Fruit fly (Drosophila melanogaster) whole organism, embryonic: ENCODE results near the gene Best2.

ENCODE experiments used
- BtbVII ChIP-seq: fragments of 200-800 bp; sonication (Bioruptor generic); optimal IDR thresholded peaks from 3 replicates; lab custom pipeline; 2017; ENCODE audit warnings: missing biosample characterization, mild to moderate bottlenecking, missing genetic modification characterization
- CG10209 ChIP-seq: fragments of 200-800 bp; sonication (Bioruptor generic); optimal IDR thresholded peaks from 3 replicates; lab custom pipeline; 2017; ENCODE audit warnings: missing biosample characterization, mild to moderate bottlenecking, missing genetic modification characterization, missing genetic modification reagents
- CG10274 ChIP-seq: fragments of 200-800 bp; sonication (Bioruptor generic); optimal IDR thresholded peaks from 3 replicates; lab custom pipeline; 2017; ENCODE audit warnings: missing biosample characterization, mild to moderate bottlenecking, missing genetic modification characterization
- CG11560 ChIP-seq: fragments of 200-800 bp; sonication (Bioruptor generic); IDR thresholded peaks from 3 replicates; pipeline ENCODE4 v1.3.6; 2022; ENCODE audit warnings: missing biosample characterization, missing genetic modification characterization
- CG11723 ChIP-seq: fragments of 200-800 bp; sonication (Bioruptor generic); optimal IDR thresholded peaks from 2 replicates; lab custom pipeline; 2017; ENCODE audit warnings: missing biosample characterization, mild to moderate bottlenecking, missing genetic modification characterization
- CG15269 ChIP-seq: fragments of 200-800 bp; sonication (Bioruptor generic); optimal IDR thresholded peaks from 2 replicates; lab custom pipeline; 2018; ENCODE audit warnings: missing biosample characterization, mild to moderate bottlenecking, missing genetic modification characterization, moderate library complexity
- CG16813 ChIP-seq: fragments of 200-800 bp; sonication (Bioruptor generic); IDR thresholded peaks from 3 replicates; pipeline ENCODE4 v1.3.6; 2022; ENCODE audit warnings: missing biosample characterization, missing genetic modification characterization; ENCODE audit not compliant: partially characterized antibody
- CG17359 ChIP-seq: fragments of 200-800 bp; sonication (Bioruptor generic); optimal IDR thresholded peaks from 3 replicates; lab custom pipeline; 2018; ENCODE audit warnings: missing biosample characterization, mild to moderate bottlenecking, missing genetic modification characterization, moderate library complexity
- CG1792 ChIP-seq: fragments of 200-800 bp; sonication (Bioruptor generic); optimal IDR thresholded peaks from 2 replicates; lab custom pipeline; 2016; ENCODE audit warnings: missing biosample characterization, missing genetic modification characterization
- CG18262 ChIP-seq: fragments of 200-800 bp; optimal IDR thresholded peaks from 3 replicates; lab custom pipeline; 2019; ENCODE audit warnings: missing biosample characterization, mild to moderate bottlenecking, missing genetic modification characterization, moderate library complexity
- CG2202 ChIP-seq: fragments of 200-800 bp; sonication (Bioruptor generic); optimal IDR thresholded peaks from 2 replicates; lab custom pipeline; 2018; ENCODE audit warnings: missing biosample characterization, mild to moderate bottlenecking, missing genetic modification characterization
- CG4282 ChIP-seq: fragments of 200-800 bp; sonication (Bioruptor generic); optimal IDR thresholded peaks from 2 replicates; lab custom pipeline; 2016; ENCODE audit warnings: missing biosample characterization, missing genetic modification characterization
- CG7987 ChIP-seq: fragments of 200-800 bp; sonication (Bioruptor generic); optimal IDR thresholded peaks from 2 replicates; lab custom pipeline; 2018; ENCODE audit warnings: missing biosample characterization, mild to moderate bottlenecking, missing genetic modification characterization, moderate library complexity
- CoRest ChIP-seq: fragments of 200-800 bp; sonication (Bioruptor generic); optimal IDR thresholded peaks from 3 replicates; lab custom pipeline; 2018; ENCODE audit warnings: missing biosample characterization, mild to moderate bottlenecking, missing genetic modification characterization, moderate library complexity
- D19B ChIP-seq: fragments of 200-800 bp; sonication (Bioruptor generic); optimal IDR thresholded peaks from 2 replicates; lab custom pipeline; 2017; ENCODE audit warnings: missing biosample characterization, mild to moderate bottlenecking, missing genetic modification characterization
- Dll ChIP-seq: fragments of 200-800 bp; sonication (Bioruptor generic); IDR thresholded peaks from 4 replicates; pipeline ENCODE4 v1.3.6; 2022; ENCODE audit warnings: missing biosample characterization, missing genetic modification characterization; ENCODE audit not compliant: partially characterized antibody
- ERR ChIP-seq: fragments of 200-800 bp; sonication (Bioruptor generic); optimal IDR thresholded peaks from 2 replicates; lab custom pipeline; 2016; ENCODE audit warnings: missing biosample characterization, missing genetic modification characterization
- Fer3 ChIP-seq: fragments of 200-800 bp; sonication (Bioruptor generic); optimal IDR thresholded peaks from 2 replicates; lab custom pipeline; 2018; ENCODE audit warnings: missing biosample characterization, mild to moderate bottlenecking, missing genetic modification characterization, moderate library complexity
- Hand ChIP-seq: fragments of 200-800 bp; sonication (Bioruptor generic); optimal IDR thresholded peaks from 2 replicates; lab custom pipeline; 2017; ENCODE audit warnings: mild to moderate bottlenecking, missing biosample characterization, missing genetic modification reagents, missing genetic modification characterization
- Neu2 ChIP-seq: fragments of 200-800 bp; sonication (Bioruptor generic); optimal IDR thresholded peaks from 3 replicates; lab custom pipeline; 2016; ENCODE audit warnings: missing biosample characterization, missing genetic modification characterization, borderline replicate concordance
- Nf-YA ChIP-seq: fragments of 200-800 bp; sonication (Bioruptor generic); IDR thresholded peaks from 2 replicates; pipeline ENCODE4 v1.3.6; 2022; ENCODE audit warnings: missing biosample characterization, missing genetic modification characterization
- Optix ChIP-seq: fragments of 200-800 bp; sonication (Bioruptor generic); IDR thresholded peaks from 3 replicates; pipeline ENCODE4 v1.3.6; 2022; ENCODE audit warnings: missing biosample characterization, missing genetic modification characterization
- Rx ChIP-seq: fragments of 200-800 bp; sonication (Bioruptor generic); IDR thresholded peaks from 2 replicates; pipeline ENCODE4 v1.3.6; 2022; ENCODE audit warnings: missing biosample characterization, missing genetic modification characterization
- Stat92E ChIP-seq, 3 experiments: fragments of >200 bp in 2 of 3; fragments of 200-800 bp in 1 of 3; sonication (Bioruptor generic) in 1 of 3; optimal IDR thresholded peaks; 2 replicates each; lab custom pipeline; 2017 to 2019; ENCODE audit warnings: missing biosample characterization in 3 of 3, missing genetic modification characterization in 3 of 3, mild to moderate bottlenecking in 1 of 3, moderate library complexity in 1 of 3
- TFAM ChIP-seq: fragments of 200-800 bp; sonication (Bioruptor generic); optimal IDR thresholded peaks from 2 replicates; lab custom pipeline; 2017; ENCODE audit warnings: missing biosample characterization, missing genetic modification characterization, inconsistent platforms
- abd-A ChIP-seq: fragments of 200-800 bp; sonication (Bioruptor generic); optimal IDR thresholded peaks from 3 replicates; lab custom pipeline; 2019; ENCODE audit warnings: missing biosample characterization, mild to moderate bottlenecking, missing genetic modification characterization, moderate library complexity
- aop ChIP-seq: fragments of 200-800 bp; sonication (Bioruptor generic); IDR thresholded peaks from 2 replicates; pipeline ENCODE4 v1.3.6; 2022; ENCODE audit warnings: missing biosample characterization, missing genetic modification characterization
- ash1 ChIP-seq: fragments of 200-800 bp; sonication (Bioruptor generic); optimal IDR thresholded peaks from 2 replicates; lab custom pipeline; 2018; ENCODE audit warnings: missing biosample characterization, mild to moderate bottlenecking, missing genetic modification characterization
- btn ChIP-seq: fragments of 200-800 bp; sonication (Bioruptor generic); optimal IDR thresholded peaks from 2 replicates; lab custom pipeline; 2016; ENCODE audit warnings: missing biosample characterization, missing genetic modification characterization
- cato ChIP-seq: fragments of 200-800 bp; sonication (Bioruptor generic); optimal IDR thresholded peaks from 2 replicates; lab custom pipeline; 2016; ENCODE audit warnings: missing biosample characterization, missing genetic modification characterization, borderline replicate concordance
- chn ChIP-seq: fragments of 200-800 bp; sonication (Bioruptor generic); optimal IDR thresholded peaks from 2 replicates; lab custom pipeline; 2016; ENCODE audit warnings: missing biosample characterization, missing genetic modification characterization
- ci ChIP-seq: fragments of 200-800 bp; sonication (Bioruptor generic); IDR thresholded peaks from 3 replicates; pipeline ENCODE4 v1.3.6; 2022; ENCODE audit warnings: missing biosample characterization, missing genetic modification characterization
- ewg ChIP-seq: fragments of 200-800 bp; sonication (Bioruptor generic); optimal IDR thresholded peaks from 3 replicates; lab custom pipeline; 2017; ENCODE audit warnings: mild to moderate bottlenecking, missing biosample characterization, missing genetic modification reagents, missing genetic modification characterization
- fd3F ChIP-seq: fragments of 200-800 bp; sonication (Bioruptor generic); optimal IDR thresholded peaks from 2 replicates; lab custom pipeline; 2018; ENCODE audit warnings: missing biosample characterization, mild to moderate bottlenecking, missing genetic modification characterization, moderate library complexity
- gcm ChIP-seq: fragments of 200-800 bp; sonication (Bioruptor generic); optimal IDR thresholded peaks from 2 replicates; lab custom pipeline; 2019; ENCODE audit warnings: missing biosample characterization, mild to moderate bottlenecking, missing genetic modification characterization, moderate library complexity
- nau ChIP-seq: fragments of 200-800 bp; sonication (Bioruptor generic); optimal IDR thresholded peaks from 3 replicates; lab custom pipeline; 2017; ENCODE audit warnings: missing biosample characterization, mild to moderate bottlenecking, missing genetic modification characterization, missing genetic modification reagents
- oc ChIP-seq: fragments of 200-800 bp; sonication (Bioruptor generic); optimal IDR thresholded peaks from 2 replicates; lab custom pipeline; 2018; ENCODE audit warnings: missing biosample characterization, mild to moderate bottlenecking, missing genetic modification characterization, moderate library complexity
- p53 ChIP-seq: fragments of 200-800 bp; sonication (Bioruptor generic); optimal IDR thresholded peaks from 2 replicates; lab custom pipeline; 2016; ENCODE audit warnings: missing biosample characterization, missing genetic modification characterization
- pb ChIP-seq: fragments of 200-800 bp; sonication (Bioruptor generic); optimal IDR thresholded peaks from 3 replicates; lab custom pipeline; 2016; ENCODE audit warnings: missing biosample characterization, missing genetic modification characterization
- phol ChIP-seq: fragments of 200-800 bp; sonication (Bioruptor generic); optimal IDR thresholded peaks from 3 replicates; lab custom pipeline; 2018; ENCODE audit warnings: missing biosample characterization, mild to moderate bottlenecking, missing genetic modification characterization, moderate library complexity
- sd ChIP-seq: fragments of 200-800 bp; sonication (Bioruptor generic); optimal IDR thresholded peaks from 3 replicates; lab custom pipeline; 2018; ENCODE audit warnings: missing biosample characterization, mild to moderate bottlenecking, missing genetic modification characterization, moderate library complexity
- seq ChIP-seq: fragments of 200-800 bp; sonication (Bioruptor generic); IDR thresholded peaks from 2 replicates; pipeline ENCODE4 v1.3.6; 2022; ENCODE audit warnings: missing biosample characterization, missing genetic modification characterization
- slbo ChIP-seq: fragments of 200-800 bp; sonication (Bioruptor generic); IDR thresholded peaks from 2 replicates; pipeline ENCODE4 v1.3.6; 2022; ENCODE audit warnings: missing biosample characterization, missing genetic modification characterization
- sqz ChIP-seq: fragments of 200-800 bp; sonication (Bioruptor generic); optimal IDR thresholded peaks from 3 replicates; lab custom pipeline; 2018; ENCODE audit warnings: missing biosample characterization, mild to moderate bottlenecking, missing genetic modification characterization
- tgo ChIP-seq: fragments of 200-800 bp; sonication (Bioruptor generic); IDR thresholded peaks from 3 replicates; pipeline ENCODE4 v1.3.6; 2022; ENCODE audit warnings: missing biosample characterization, missing genetic modification characterization
- tio ChIP-seq: fragments of 200-800 bp; sonication (Bioruptor generic); optimal IDR thresholded peaks from 2 replicates; lab custom pipeline; 2017; ENCODE audit warnings: missing biosample characterization, missing genetic modification characterization, inconsistent platforms
- tx ChIP-seq: fragments of 200-800 bp; sonication (Bioruptor generic); optimal IDR thresholded peaks from 2 replicates; lab custom pipeline; 2016; ENCODE audit warnings: missing biosample characterization, missing genetic modification characterization
- unc-4 ChIP-seq: fragments of 200-800 bp; sonication (Bioruptor generic); IDR thresholded peaks from 2 replicates; pipeline ENCODE4 v1.3.6; 2022; ENCODE audit warnings: missing biosample characterization, missing genetic modification characterization; ENCODE audit not compliant: partially characterized antibody

Best2 gene

dm6 chr3L:6256408-6257188, at the start of gene Best2 (continued):
- peak; percentile 73 for TF ChIP-seq Hand (GFP tag; lab: Kevin White, UChicago)
- TF ChIP-seq Optix (GFP tag; lab: Robert Waterston, UW): no peak
- TF ChIP-seq slbo (GFP tag; lab: Robert Waterston, UW): peak; percentile 91
- peak; percentile 69 for TF ChIP-seq chn (GFP tag; lab: Kevin White, UChicago)
- TF ChIP-seq tgo: peak; percentile 93
- peak; percentile 86 for TF ChIP-seq CG11560
- TF ChIP-seq ci (GFP tag; lab: Robert Waterston, UW): peak; percentile 93
- TF ChIP-seq unc-4 (GFP tag; lab: Robert Waterston, UW): no peak
- TF ChIP-seq tio: peak; percentile 71
- TF ChIP-seq CG11723 (GFP tag; lab: Kevin White, UChicago): peak; percentile 61
- TF ChIP-seq TFAM: no peak
- no peak for TF ChIP-seq p53 (GFP tag; lab: Kevin White, UChicago)
- peak; percentile 87 for TF ChIP-seq phol (tag; lab: Kevin White, UChicago)
- TF ChIP-seq pb (GFP tag; lab: Kevin White, UChicago): peak; percentile 0
- TF ChIP-seq sqz (GFP tag; lab: Kevin White, UChicago): peak; percentile 72
- peak; percentile 72 for TF ChIP-seq gcm (GFP tag; lab: Kevin White, UChicago)
- TF ChIP-seq Fer3: peak; percentile 83
- TF ChIP-seq sd (tag; lab: Kevin White, UChicago): peak; percentile 55
- peak; percentile 94 for TF ChIP-seq CoRest (tag; lab: Kevin White, UChicago)
- TF ChIP-seq fd3F (GFP tag; lab: Kevin White, UChicago): peak; percentile 82
- TF ChIP-seq CG17359 (tag; lab: Kevin White, UChicago): peak; percentile 81
- peak; percentile 81 for TF ChIP-seq BtbVII (GFP tag; lab: Kevin White, UChicago)
- TF ChIP-seq ash1 (GFP tag; lab: Kevin White, UChicago): no peak
- TF ChIP-seq CG2202 (tag; lab: Kevin White, UChicago): peak; percentile 50
- peak; percentile 64 for TF ChIP-seq D19B (GFP tag; lab: Kevin White, UChicago)
- TF ChIP-seq Nf-YA: peak; percentile 79
- TF ChIP-seq CG10209 (GFP tag; lab: Kevin White, UChicago): peak; percentile 81
- TF ChIP-seq CG10274: peak; percentile 46
- peak; percentile 74 for TF ChIP-seq ewg (GFP tag; lab: Kevin White, UChicago)
- TF ChIP-seq aop (GFP tag; lab: Robert Waterston, UW): no peak
- TF ChIP-seq CG15269: peak; percentile 92
- peak; percentile 63; the same call in 1 of the 2 replicates for TF ChIP-seq Rx (GFP tag; lab: Robert Waterston, UW)
- TF ChIP-seq Neu2 (GFP tag; lab: Kevin White, UChicago): no peak
- TF ChIP-seq btn (GFP tag; lab: Kevin White, UChicago): peak; percentile 45
- peak; percentile 89 for TF ChIP-seq seq
- peak in 1 of 3 experiments; percentile 7 for TF ChIP-seq Stat92E (GFP tag; optimal IDR thresholded peaks at IDR 0.05; lab: Kevin White, UChicago)
- peak; percentile 78 for TF ChIP-seq nau (GFP tag; lab: Kevin White, UChicago)
- no peak for TF ChIP-seq CG16813 (GFP tag; lab: Robert Waterston, UW)
- peak; percentile 66 for TF ChIP-seq tx (GFP tag; lab: Kevin White, UChicago)
- peak; percentile 63 for TF ChIP-seq cato (GFP tag; lab: Kevin White, UChicago)
- TF ChIP-seq abd-A: peak; percentile 26
- TF ChIP-seq oc (tag; lab: Kevin White, UChicago): peak; percentile 73
- peak; percentile 58 for TF ChIP-seq ERR (GFP tag; lab: Kevin White, UChicago)
- TF ChIP-seq CG1792: peak; percentile 61
- TF ChIP-seq CG4282 (GFP tag; lab: Kevin White, UChicago): no peak
- TF ChIP-seq Dll (GFP tag; lab: Robert Waterston, UW): no peak
- peak; percentile 92 for TF ChIP-seq CG18262 (tag; lab: Kevin White, UChicago)
- no peak for TF ChIP-seq CG7987 (GFP tag; lab: Kevin White, UChicago)
